Worm (Caenorhabditis elegans) whole organism, L4/young adult: ENCODE data around the gene spp-11.

ENCODE experiments used
- W03F9.2 ChIP-seq: fragments of 150-350 bp; optimal IDR thresholded peaks from 2 replicates; lab custom pipeline; 2014; ENCODE audit warnings: missing biosample characterization, missing genetic modification characterization
- him-1 ChIP-seq: sonication (generic microtip); optimal IDR thresholded peaks from 2 replicates; lab custom pipeline; 2016; ENCODE audit warnings: missing genotype, missing genetic modification reagents, missing genetic modification characterization, missing compliant biosample characterization

DNA sequence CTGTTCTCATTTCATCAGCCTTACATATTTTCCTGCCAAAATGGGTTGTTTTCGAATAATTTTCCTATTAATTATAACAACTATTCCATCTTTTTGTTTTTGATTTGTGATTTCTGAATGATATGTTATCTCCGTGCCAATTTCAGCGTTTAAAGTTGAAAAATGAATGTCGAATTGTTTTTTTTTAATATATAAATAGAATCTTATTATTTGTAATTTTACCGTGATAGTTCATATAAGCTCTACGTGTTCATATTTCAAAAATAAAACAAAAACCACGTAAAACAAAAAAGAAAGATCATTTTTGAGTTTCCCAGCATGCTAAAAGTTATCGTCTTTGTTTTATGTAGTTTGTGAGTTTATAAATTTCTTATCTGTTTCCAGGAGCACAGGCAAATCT, 36.5 kb upstream of the spp-11 start, which contains the start of gene K06A1.2:
- TF ChIP-seq W03F9.2 (tag; lab: Kevin White, UChicago) (no peak), him-1 (tag; lab: Kevin White, UChicago) (no peak)
